Worm (Caenorhabditis elegans) whole organism, L4/young adult: ENCODE results near the gene B0302.5.

Experiments used
- W03F9.2 ChIP-seq: fragments of 150-350 bp; optimal IDR thresholded peaks from 2 replicates; lab custom pipeline; 2014; ENCODE audit warnings: missing biosample characterization, missing genetic modification characterization
- dao-5 ChIP-seq: sonication (generic microtip); optimal IDR thresholded peaks from 2 replicates; lab custom pipeline; 2016; ENCODE audit warnings: missing genotype, missing genetic modification characterization, moderate library complexity, missing compliant biosample characterization
- him-1 ChIP-seq: sonication (generic microtip); optimal IDR thresholded peaks from 2 replicates; lab custom pipeline; 2016; ENCODE audit warnings: missing genotype, missing genetic modification reagents, missing genetic modification characterization, missing compliant biosample characterization

B0302.5 gene

ce11 chrX:17195080-17195479 is at the start of gene B0302.5:
TSS of gene B0302.5 (minus strand) at chrX:17195137.
- TF ChIP-seq dao-5 (tag; lab: Kevin White, UChicago) (no peak), W03F9.2 (tag; lab: Kevin White, UChicago) (no peak), him-1 (tag; lab: Kevin White, UChicago) (no peak)

ce11 chrX:17243053-17243452 is 48.1 kb upstream of the B0302.5 start, which contains the start of gene T25G12.13:
TSS of gene T25G12.13 (plus strand) at chrX:17243353.
- no peak for TF ChIP-seq dao-5 (tag; lab: Kevin White, UChicago)
- TF ChIP-seq W03F9.2 (tag; lab: Kevin White, UChicago), result no peak
- TF ChIP-seq him-1 (tag; lab: Kevin White, UChicago), result no peak

- TF ChIP-seq him-1 (tag; lab: Kevin White, UChicago) (no peak), W03F9.2 (tag; lab: Kevin White, UChicago) (no peak), dao-5 (tag; lab: Kevin White, UChicago) (no peak)
These were observed 42.5 kb upstream of the B0302.5 start, which contains the start of gene T25G12.11 for ce11 chrX:17237439-17237838. TSS of gene T25G12.11 (minus strand) at chrX:17237539.

- TF ChIP-seq dao-5 (tag; lab: Kevin White, UChicago) (no peak), W03F9.2 (tag; lab: Kevin White, UChicago) (no peak), him-1 (tag; lab: Kevin White, UChicago) (no peak)
These were observed 41.0 kb upstream of the B0302.5 start, which contains the start of gene dhs-30 for ce11 chrX:17235749-17236561. TSS of gene dhs-30 (minus strand) at chrX:17235838.

DNA sequence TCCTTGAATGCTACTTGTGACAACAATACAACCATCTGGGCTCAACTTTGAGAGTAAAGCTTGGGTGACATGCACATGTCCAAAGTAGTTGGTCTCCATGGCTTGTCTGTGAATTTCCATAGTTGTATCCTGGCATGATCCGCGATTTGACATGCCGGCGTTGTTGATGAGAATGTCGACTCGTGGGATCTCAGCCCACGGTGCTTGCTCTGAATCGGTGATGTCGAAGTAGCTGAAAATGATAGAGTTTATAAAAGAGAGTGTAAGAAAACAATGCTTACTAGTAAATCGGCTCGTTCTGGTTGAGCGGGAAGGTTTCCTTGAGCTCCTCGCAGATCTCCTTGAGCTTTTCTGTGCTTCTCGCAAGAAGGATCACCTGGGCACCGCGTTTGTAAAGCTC is 40.1 kb upstream of the B0302.5 start:
- TF ChIP-seq dao-5 (tag; lab: Kevin White, UChicago) (no peak), him-1 (tag; lab: Kevin White, UChicago) (no peak), W03F9.2 (tag; lab: Kevin White, UChicago) (no peak)

- TF ChIP-seq him-1 (tag; lab: Kevin White, UChicago) (no peak), dao-5 (tag; lab: Kevin White, UChicago) (no peak), W03F9.2 (tag; lab: Kevin White, UChicago) (no peak)
These were observed 36.4 kb upstream of the B0302.5 start, which contains the start of gene T25G12.3 for ce11 chrX:17231348-17231747. TSS of gene T25G12.3 (plus strand) at chrX:17231648.

- TF ChIP-seq dao-5 (tag; lab: Kevin White, UChicago), result no peak
- TF ChIP-seq him-1 (tag; lab: Kevin White, UChicago), result no peak
- no peak for TF ChIP-seq W03F9.2 (tag; lab: Kevin White, UChicago)
These were observed 35.2 kb upstream of the B0302.5 start, which contains the start of gene T25G12.6 for ce11 chrX:17230108-17230507. TSS of gene T25G12.6 (minus strand) at chrX:17230208.

ce11 chrX:17227376-17227775 is 32.4 kb upstream of the B0302.5 start:
- TF ChIP-seq dao-5 (tag; lab: Kevin White, UChicago) (no peak), him-1 (tag; lab: Kevin White, UChicago) (no peak), W03F9.2 (tag; lab: Kevin White, UChicago) (no peak)

DNA sequence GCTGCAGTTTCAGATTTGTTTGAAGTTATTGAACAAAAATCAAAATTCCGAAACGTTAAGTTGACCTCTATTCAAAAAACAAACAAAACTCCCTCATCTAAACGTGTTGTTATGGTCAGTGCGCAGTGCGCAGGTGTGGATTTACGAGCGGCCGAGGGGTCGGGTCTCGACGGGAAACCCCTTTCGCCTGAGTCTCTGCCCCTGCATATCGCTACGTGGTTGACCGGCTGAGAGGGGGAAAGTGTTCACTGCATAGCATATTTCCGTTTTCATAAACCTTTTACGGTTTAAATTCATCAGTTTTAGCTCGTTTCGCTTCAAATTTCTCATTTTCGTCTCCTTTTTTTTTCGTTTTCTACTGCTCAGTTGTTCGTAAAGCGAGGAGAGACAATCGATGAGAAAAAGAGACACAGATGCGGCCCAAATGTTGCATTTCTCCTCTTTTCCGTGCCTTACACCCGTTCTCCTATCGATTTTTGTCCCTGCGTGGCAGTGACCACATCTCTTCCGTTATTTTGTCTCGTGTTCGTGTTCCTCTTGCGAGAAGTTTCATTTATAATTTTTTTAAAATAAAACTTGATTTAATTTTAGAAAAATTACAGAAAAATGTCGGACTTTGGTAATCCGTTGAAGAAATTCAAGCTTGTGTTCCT is 27.1 kb upstream of the B0302.5 start, which contains the start of gene rab-6.2:
TSS of gene rab-6.2 (plus strand) at position 603 of the 653 bp plus-strand sequence.
- TF ChIP-seq dao-5 (tag; lab: Kevin White, UChicago) (no peak), him-1 (tag; lab: Kevin White, UChicago) (no peak), W03F9.2 (tag; lab: Kevin White, UChicago) (no peak)

ce11 chrX:17217050-17217813 is 22.3 kb upstream of the B0302.5 start, which contains the start of gene acdh-7:
TSS of gene acdh-7 (minus strand) at chrX:17217105.
- TF ChIP-seq him-1 (tag; lab: Kevin White, UChicago), result no peak
- TF ChIP-seq dao-5 (tag; lab: Kevin White, UChicago), result no peak
- TF ChIP-seq W03F9.2 (tag; lab: Kevin White, UChicago), result no peak

- no peak for TF ChIP-seq him-1 (tag; lab: Kevin White, UChicago)
These were observed 21.2 kb upstream of the B0302.5 start for ce11 chrX:17216178-17216577.

DNA sequence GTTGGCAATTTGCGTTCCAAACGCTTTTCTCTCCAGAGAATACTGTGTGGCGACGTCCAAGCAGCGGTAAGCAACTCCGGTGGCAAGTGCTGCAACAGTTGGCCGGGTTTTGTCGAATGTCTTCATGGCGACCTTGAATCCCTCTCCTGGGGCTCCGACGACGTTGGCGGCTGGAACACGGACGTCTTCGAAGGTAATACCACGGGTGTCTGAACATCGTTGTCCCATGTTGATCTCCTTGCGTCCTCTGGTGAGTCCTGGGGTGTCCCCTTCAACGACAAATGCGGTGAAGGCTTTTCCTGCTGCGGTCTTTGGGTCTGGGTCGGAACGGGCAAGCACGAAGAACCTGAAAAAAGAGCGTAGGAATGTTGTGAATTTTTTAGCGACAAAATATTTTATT is 20.8 kb upstream of the B0302.5 start:
- TF ChIP-seq W03F9.2 (tag; lab: Kevin White, UChicago) (no peak), him-1 (tag; lab: Kevin White, UChicago) (no peak), dao-5 (tag; lab: Kevin White, UChicago) (no peak)
